Fruit fly (Drosophila melanogaster) whole organism, adult: ENCODE results near the gene Ku80.

Source experiments
- CG11617 ChIP-seq: fragments of 200-800 bp; sonication (Bioruptor generic); optimal IDR thresholded peaks from 2 replicates; lab custom pipeline; 2017; ENCODE audit warnings: mild to moderate bottlenecking, missing biosample characterization, missing genetic modification reagents, missing genetic modification characterization
- CG1620 ChIP-seq: fragments of 200-800 bp; sonication (Bioruptor generic); optimal IDR thresholded peaks from 2 replicates; lab custom pipeline; 2016; ENCODE audit warnings: missing biosample characterization, missing genetic modification characterization
- CG33017 ChIP-seq: fragments of 200-800 bp; sonication (Bioruptor generic); optimal IDR thresholded peaks from 2 replicates; lab custom pipeline; 2018; ENCODE audit warnings: missing biosample characterization, mild to moderate bottlenecking, missing genetic modification characterization, moderate library complexity
- Clk ChIP-seq: fragments of 200-800 bp; sonication (Bioruptor generic); optimal IDR thresholded peaks from 2 replicates; lab custom pipeline; 2017; ENCODE audit warnings: missing biosample characterization, missing genetic modification characterization
- Crg-1 ChIP-seq: fragments of 200-800 bp; sonication (Bioruptor generic); optimal IDR thresholded peaks from 2 replicates; lab custom pipeline; 2016; ENCODE audit warnings: missing biosample characterization, missing genetic modification characterization
- cic ChIP-seq: fragments of 200-800 bp; sonication (Bioruptor generic); optimal IDR thresholded peaks from 2 replicates; lab custom pipeline; 2017; ENCODE audit warnings: missing biosample characterization, mild to moderate bottlenecking, missing genetic modification characterization, moderate library complexity
- pad ChIP-seq: fragments of 200-800 bp; sonication (Bioruptor generic); optimal IDR thresholded peaks from 3 replicates; lab custom pipeline; 2017; ENCODE audit warnings: missing biosample characterization, missing genetic modification characterization, mild to moderate bottlenecking, moderate library complexity, missing genetic modification reagents
- tj ChIP-seq: fragments of 200-800 bp; sonication (Bioruptor generic); optimal IDR thresholded peaks from 3 replicates; lab custom pipeline; 2017; ENCODE audit warnings: missing biosample characterization, mild to moderate bottlenecking, missing genetic modification characterization, moderate library complexity

- TF ChIP-seq tj (GFP tag; lab: Kevin White, UChicago) (no peak), CG11617 (GFP tag; lab: Kevin White, UChicago) (no peak), CG1620 (GFP tag; lab: Kevin White, UChicago) (no peak), pad (no peak), CG33017 (no peak), cic (GFP tag; lab: Kevin White, UChicago) (no peak), Crg-1 (no peak), Clk (no peak)
Observed at dm6 chr2L:15743578-15743977, 27.4 kb downstream of the Ku80 start.
